Worm (Caenorhabditis elegans): ENCODE data around the gene C31B8.12.

- TF ChIP-seq unc-42 (tag; optimal IDR thresholded peaks at IDR 0.05) (no peak), pag-3 (tag; optimal IDR thresholded peaks at IDR 0.05; ENCODE audit: borderline replicate concordance) (no peak), fax-1 (tag; optimal IDR thresholded peaks at IDR 0.05) (no peak), zip-5 (tag; optimal IDR thresholded peaks at IDR 0.05) (no peak), nfya-1 (tag; optimal IDR thresholded peaks at IDR 0.05) (no peak), C08G9.2 (tag; optimal IDR thresholded peaks at IDR 0.05) (no peak), tbx-2 (tag; optimal IDR thresholded peaks at IDR 0.05) (no peak), K09A11.1 (tag; optimal IDR thresholded peaks at IDR 0.05; ENCODE audit: insufficient read depth) (no peak), fkh-10 (GFP tag; optimal IDR thresholded peaks at IDR 0.05) (no peak), ama-1 (optimal IDR thresholded peaks at IDR 0.05) (no peak), T23F11.4 (GFP tag; optimal IDR thresholded peaks at IDR 0.05) (no peak), dve-1 (tag; optimal IDR thresholded peaks at IDR 0.05) (no peak), hlh-15 (tag; optimal IDR thresholded peaks at IDR 0.05) (no peak)
Measured at ce11 chrV:2971307-2971999, 44.0 kb upstream of the C31B8.12 start, which contains the start of gene srw-129.

All from whole organism, late embryonic.